Fruit fly (Drosophila melanogaster) Kc167 (cell line): ENCODE measurements around the gene CCT6.

ENCODE experiments used
- Myc ChIP-seq: fragments of >200 bp; optimal IDR thresholded peaks from 2 replicates; lab custom pipeline; 2017; ENCODE audit warnings: missing external identifiers
- Sin3A ChIP-seq: fragments of >200 bp; optimal IDR thresholded peaks from 2 replicates; lab custom pipeline; 2018; ENCODE audit warnings: missing external identifiers
- h ChIP-seq: fragments of >200 bp; optimal IDR thresholded peaks from 3 replicates; lab custom pipeline; 2018; ENCODE audit warnings: missing external identifiers
- insv ChIP-seq: fragments of >200 bp; optimal IDR thresholded peaks from 3 replicates; lab custom pipeline; 2018; ENCODE audit warnings: missing external identifiers
- psq ChIP-seq: fragments of >200 bp; optimal IDR thresholded peaks from 2 replicates; lab custom pipeline; 2017; ENCODE audit warnings: missing external identifiers
- ttk ChIP-seq: sonication (Bioruptor generic); optimal IDR thresholded peaks from 2 replicates; lab custom pipeline; 2017; ENCODE audit warnings: missing external identifiers

CCT6 gene

DNA sequence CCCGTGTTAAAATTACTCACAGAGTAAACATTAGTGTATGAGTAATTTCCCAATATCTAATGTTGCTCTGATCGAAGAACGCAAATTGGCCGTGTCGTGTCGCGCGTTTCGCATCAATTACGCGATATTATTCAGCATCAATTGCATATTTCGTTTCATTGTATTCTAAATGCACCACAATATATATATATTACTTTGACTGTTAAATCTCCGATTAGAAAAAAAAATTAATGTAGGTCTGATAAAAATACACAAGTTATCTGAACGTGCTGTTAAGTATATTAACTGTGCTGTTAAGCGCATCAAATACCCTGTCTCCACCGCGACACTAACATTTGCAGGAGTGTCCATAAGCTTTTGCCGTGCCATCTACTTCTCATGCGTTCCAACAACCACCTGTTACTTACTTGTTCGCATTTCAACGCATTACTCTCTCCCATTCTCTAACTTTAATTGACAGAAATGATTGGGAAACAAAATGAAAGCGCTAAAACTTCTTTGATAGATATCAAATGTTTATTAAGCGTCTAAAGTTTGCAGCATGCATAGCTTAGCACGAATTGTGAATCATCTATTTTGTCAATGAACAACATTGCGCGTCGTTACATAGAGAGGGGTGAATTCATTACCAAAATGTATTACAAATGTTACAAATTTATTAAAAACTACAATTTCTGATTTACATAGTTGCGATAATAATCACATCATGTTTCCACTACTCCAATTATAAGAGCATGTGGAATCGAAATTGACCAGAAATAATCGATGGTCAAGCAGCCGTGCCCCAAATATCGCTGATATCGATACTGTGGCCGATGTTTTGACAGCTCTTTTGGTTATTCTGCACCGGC is 14.2 kb downstream of the CCT6 start, which contains the start of the genes Graf and mRpL3:
TSS of gene Graf (minus strand) at position 287 of the 851 bp plus-strand sequence.
TSS of gene mRpL3 (plus strand) at position 802 of the 851 bp plus-strand sequence.
- TF ChIP-seq Myc (lab: Kevin White, UChicago) (no peak), psq (lab: Kevin White, UChicago) (no peak), Sin3A (lab: Kevin White, UChicago) (no peak), ttk (lab: Kevin White, UChicago) (no peak), h (lab: Kevin White, UChicago) (no peak), insv (no peak)

DNA sequence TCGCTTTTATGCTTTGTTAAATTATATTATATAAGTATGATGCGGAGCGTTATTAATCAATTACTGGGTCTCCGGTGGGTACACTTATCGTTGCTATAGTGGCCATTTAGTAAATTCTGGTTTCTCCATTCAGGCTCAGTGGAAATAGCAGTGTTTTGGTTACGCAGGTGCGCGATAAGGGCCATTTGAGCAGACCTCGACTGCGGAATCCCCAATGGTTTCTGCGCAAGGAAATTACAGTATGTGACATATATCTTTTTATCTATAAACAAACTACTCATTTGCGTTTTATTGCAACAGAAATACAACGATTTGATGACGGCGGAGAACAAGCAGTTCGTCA is 14.8 kb downstream of the CCT6 start:
- TF ChIP-seq Sin3A (lab: Kevin White, UChicago): no peak
- no peak for TF ChIP-seq psq (lab: Kevin White, UChicago)
- TF ChIP-seq h (lab: Kevin White, UChicago): no peak
- TF ChIP-seq insv: no peak
- no peak for TF ChIP-seq ttk (lab: Kevin White, UChicago)
- TF ChIP-seq Myc (lab: Kevin White, UChicago): no peak

DNA sequence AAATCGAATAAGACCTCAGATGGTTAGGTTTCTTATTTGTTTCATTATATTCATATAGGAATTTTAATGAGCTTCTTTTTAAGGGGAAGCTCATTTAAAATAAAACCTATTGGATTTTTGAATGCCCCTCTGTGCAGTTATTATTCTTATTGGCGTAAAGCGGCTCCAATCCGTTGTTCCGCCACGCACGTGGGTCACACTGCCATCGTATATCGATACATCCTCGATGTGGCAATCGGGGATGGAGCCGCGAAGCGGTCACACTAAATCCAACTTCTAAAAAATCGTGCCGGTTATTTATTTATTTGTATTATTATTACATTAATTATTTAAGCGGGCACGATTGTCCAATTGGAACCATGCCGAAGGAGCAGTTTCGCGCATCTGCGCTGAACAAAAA is 16.3 kb downstream of the CCT6 start, which contains the start of gene Polr3A:
TSS of gene Polr3A (plus strand) at position 234 of the 400 bp plus-strand sequence.
- TF ChIP-seq ttk (lab: Kevin White, UChicago): no peak
- TF ChIP-seq Myc (lab: Kevin White, UChicago): no peak
- no peak for TF ChIP-seq psq (lab: Kevin White, UChicago)
- TF ChIP-seq h (lab: Kevin White, UChicago): no peak
- no peak for TF ChIP-seq Sin3A (lab: Kevin White, UChicago)
- no peak for TF ChIP-seq insv

DNA sequence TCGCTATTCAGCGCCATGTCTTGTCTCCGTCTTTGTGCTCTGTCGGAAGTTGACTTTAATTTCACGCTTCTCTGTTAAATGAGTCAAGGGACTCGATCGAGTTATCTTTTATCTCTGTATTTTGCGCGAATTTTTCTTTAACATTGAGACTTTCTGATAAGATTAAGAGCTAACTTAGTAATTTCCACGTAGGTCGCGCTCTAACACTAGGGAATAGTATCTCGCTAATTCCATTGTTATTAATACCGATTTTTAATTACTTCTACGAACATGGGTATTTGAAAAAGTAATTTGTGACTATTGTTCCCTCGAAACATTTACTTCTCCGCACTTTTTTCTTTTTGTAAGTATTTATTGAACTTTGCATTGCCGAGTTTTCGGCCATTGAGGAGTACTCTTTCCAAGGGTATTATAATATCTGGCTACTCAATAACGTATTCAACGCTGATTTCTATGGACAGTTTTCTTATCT is 20.0 kb downstream of the CCT6 start, which contains the start of gene CG8952:
TSS of gene CG8952 (minus strand) at position 51 of the 472 bp plus-strand sequence.
- no peak for TF ChIP-seq Myc (lab: Kevin White, UChicago)
- TF ChIP-seq Sin3A (lab: Kevin White, UChicago): no peak
- TF ChIP-seq insv: no peak
- TF ChIP-seq psq (lab: Kevin White, UChicago): no peak
- TF ChIP-seq ttk (lab: Kevin White, UChicago): no peak
- TF ChIP-seq h (lab: Kevin White, UChicago): no peak

DNA sequence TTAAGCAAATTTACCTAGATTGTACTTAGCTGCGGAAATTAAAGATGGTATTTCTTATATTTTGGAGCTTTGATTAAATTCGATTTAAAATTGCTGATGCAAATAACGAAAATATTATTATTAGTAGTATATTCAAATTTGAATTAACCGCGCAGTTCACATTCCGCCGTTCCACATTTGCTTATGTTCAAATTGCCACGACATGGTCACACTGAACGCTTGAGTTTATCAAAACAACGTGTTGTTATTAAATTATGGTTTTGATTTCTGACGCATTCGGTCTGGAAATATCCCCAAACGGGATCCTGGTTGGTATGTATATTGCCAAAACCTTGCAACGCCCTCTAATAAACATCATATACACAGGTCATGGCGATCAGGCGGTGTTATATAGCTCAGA is 23.0 kb downstream of the CCT6 start, which contains the start of gene CG33172:
TSS of gene CG33172 (plus strand) at position 208 of the 400 bp plus-strand sequence.
- TF ChIP-seq insv (no peak), psq (lab: Kevin White, UChicago) (no peak), Sin3A (lab: Kevin White, UChicago) (no peak), Myc (lab: Kevin White, UChicago) (no peak), h (lab: Kevin White, UChicago) (no peak), ttk (lab: Kevin White, UChicago) (no peak)

DNA sequence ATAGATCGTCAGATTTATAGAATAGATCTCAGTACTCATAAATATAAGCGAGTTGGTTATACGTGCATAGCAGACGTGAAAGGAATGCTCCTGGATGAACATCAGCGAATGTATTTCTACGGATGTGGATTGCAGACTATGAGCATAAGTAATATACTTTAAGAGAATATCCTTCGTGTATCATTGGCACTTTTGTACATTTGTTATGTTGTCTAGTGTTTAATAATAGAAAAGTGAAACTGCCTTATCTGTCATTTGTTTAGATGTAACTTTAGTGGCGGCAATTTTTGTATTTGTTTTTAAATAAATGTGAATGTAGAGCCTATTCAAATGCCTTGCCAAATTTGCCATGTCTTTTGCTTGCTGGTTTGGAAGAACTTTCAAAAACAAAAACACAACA is 26.2 kb downstream of the CCT6 start, which contains the start of gene CG43672:
TSS of gene CG43672 (plus strand) at position 301 of the 400 bp plus-strand sequence.
- TF ChIP-seq ttk (lab: Kevin White, UChicago) (no peak), insv (no peak), h (lab: Kevin White, UChicago) (no peak), psq (lab: Kevin White, UChicago) (no peak), Myc (lab: Kevin White, UChicago) (no peak), Sin3A (lab: Kevin White, UChicago) (no peak)

DNA sequence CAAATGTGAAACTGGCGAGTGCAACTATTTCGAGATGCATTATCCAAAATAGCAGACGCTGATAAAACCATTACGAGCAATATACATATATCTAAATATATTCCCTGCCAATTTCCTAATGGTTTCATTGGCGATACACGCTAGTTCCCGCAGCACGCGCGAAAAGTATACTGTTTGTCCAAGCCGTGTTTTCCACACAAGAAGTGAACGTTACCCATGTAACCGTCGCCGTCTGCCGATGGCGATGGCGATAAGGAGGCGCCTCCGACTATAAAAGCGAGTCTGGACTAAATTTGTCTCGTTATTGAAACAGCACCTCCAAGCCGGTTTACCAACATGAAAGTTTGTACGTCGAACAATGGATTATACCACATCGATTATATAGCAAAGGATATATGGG is 32.4 kb downstream of the CCT6 start, which contains the start of gene CG43673:
TSS of gene CG43673 (plus strand) at position 301 of the 400 bp plus-strand sequence.
- TF ChIP-seq ttk (lab: Kevin White, UChicago) (no peak), Sin3A (lab: Kevin White, UChicago) (no peak), insv (no peak), h (lab: Kevin White, UChicago) (no peak), Myc (lab: Kevin White, UChicago) (no peak), psq (lab: Kevin White, UChicago) (no peak)

DNA sequence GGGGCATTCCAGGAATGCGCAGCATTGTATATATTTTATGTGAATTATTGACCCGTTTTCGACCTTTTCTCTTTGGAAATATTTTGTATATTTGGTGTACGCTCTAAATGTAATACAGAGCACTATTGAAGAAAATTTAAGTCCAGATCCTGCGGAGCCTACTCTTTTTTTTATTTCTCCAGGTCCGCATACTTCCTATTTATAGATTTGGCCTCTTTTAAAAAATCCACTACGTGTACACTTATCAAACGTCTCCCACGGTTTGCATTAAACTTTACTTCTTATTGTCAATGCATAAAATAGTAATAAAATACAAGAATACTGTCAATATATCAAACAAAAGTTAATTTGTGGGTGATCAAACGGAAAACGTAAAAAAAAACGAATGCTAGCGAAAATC is 37.2 kb downstream of the CCT6 start, which contains the start of gene Efhc1.1:
TSS of gene Efhc1.1 (minus strand) at position 101 of the 400 bp plus-strand sequence.
- no peak for TF ChIP-seq ttk (lab: Kevin White, UChicago)
- no peak for TF ChIP-seq psq (lab: Kevin White, UChicago)
- TF ChIP-seq insv: no peak
- no peak for TF ChIP-seq Myc (lab: Kevin White, UChicago)
- no peak for TF ChIP-seq h (lab: Kevin White, UChicago)
- no peak for TF ChIP-seq Sin3A (lab: Kevin White, UChicago)

DNA sequence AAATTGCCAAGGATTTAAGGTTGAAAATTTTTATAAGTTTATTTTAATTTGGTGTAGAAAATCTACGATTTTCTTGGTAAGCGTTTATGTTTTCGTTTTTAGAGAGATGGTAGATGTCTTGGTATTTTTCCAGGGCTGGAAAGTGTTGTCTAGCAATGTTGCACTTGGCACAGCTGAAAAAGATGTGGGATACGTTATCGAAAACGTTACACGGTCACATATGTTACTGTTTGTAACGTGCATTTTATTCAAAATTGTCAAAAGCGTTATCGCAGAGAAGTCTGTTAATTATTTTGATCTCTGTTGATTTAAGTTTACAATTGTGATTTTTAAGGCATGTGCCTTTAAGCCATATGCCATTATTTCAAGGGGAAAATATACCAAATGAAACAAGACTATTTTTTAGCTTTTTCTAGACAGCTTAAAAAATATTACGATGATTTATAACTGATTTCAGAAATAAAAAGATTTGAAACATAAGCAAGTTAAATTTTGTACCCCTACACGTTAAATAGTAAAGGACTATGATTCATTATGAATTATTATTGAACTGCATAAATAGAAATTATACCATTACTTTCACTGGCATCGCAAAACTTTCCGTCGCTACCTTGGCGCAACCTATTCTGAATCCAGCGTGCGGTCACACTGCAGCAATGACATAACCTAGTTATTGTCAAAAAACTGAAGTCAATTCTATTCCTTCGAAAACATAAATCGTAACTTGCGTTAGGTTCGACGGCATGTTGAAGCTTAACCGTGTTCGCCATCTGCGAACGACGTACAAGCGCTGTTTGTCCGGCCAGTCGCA is 39.2 kb downstream of the CCT6 start, which contains the start of the genes Paf-AHalpha and mRpS30:
TSS of gene Paf-AHalpha (minus strand) at position 155 of the 811 bp plus-strand sequence.
TSS of gene mRpS30 (plus strand) at position 619 of the 811 bp plus-strand sequence.
- TF ChIP-seq h (lab: Kevin White, UChicago): no peak
- TF ChIP-seq insv: no peak
- no peak for TF ChIP-seq Myc (lab: Kevin White, UChicago)
- no peak for TF ChIP-seq psq (lab: Kevin White, UChicago)
- TF ChIP-seq Sin3A (lab: Kevin White, UChicago): no peak
- TF ChIP-seq ttk (lab: Kevin White, UChicago): no peak

DNA sequence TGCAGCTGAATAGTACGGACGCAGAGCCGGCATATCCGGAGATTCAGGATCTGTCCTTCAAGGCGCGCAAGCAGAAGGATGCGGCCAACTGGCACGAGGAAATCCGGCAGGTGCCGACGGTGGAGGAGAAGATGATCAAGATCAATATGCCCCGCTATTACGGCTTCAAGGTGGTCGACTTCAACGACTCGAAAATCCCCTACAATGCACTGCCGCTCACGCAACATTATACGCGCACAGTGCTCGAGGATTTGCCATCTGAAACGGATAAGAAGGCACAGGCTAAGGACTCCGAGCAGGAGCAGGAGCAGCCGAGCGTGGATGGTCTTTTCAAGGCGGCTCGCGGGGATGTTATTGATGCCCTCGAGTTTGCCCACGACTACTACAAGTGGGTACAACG is 39.8 kb downstream of the CCT6 start:
- no peak for TF ChIP-seq ttk (lab: Kevin White, UChicago)
- no peak for TF ChIP-seq insv
- no peak for TF ChIP-seq Myc (lab: Kevin White, UChicago)
- no peak for TF ChIP-seq h (lab: Kevin White, UChicago)
- TF ChIP-seq psq (lab: Kevin White, UChicago): no peak
- TF ChIP-seq Sin3A (lab: Kevin White, UChicago): no peak
